Fruit fly (Drosophila melanogaster): ENCODE data around the gene CG6569.

dm6 chr3R:21823076-21823475 lies 44.6 kb downstream of the CG6569 start:
- TF ChIP-seq gl (tag; optimal IDR thresholded peaks at IDR 0.05): peak; percentile 62
- no peak for TF ChIP-seq fd96Ca (GFP tag; IDR thresholded peaks at IDR 0.05)
- no peak for TF ChIP-seq CG34367 (tag; optimal IDR thresholded peaks at IDR 0.05)
- no peak for TF ChIP-seq D1 (tag; optimal IDR thresholded peaks at IDR 0.05)
- no peak for TF ChIP-seq CG13204 (GFP tag; optimal IDR thresholded peaks at IDR 0.05)
- no peak for TF ChIP-seq rn (GFP tag; IDR thresholded peaks at IDR 0.05)
- no peak for TF ChIP-seq CG10348 (GFP tag; IDR thresholded peaks at IDR 0.05)
- TF ChIP-seq CG15710 (tag; optimal IDR thresholded peaks at IDR 0.05): peak; percentile 4
- TF ChIP-seq CG14655 (GFP tag; optimal IDR thresholded peaks at IDR 0.05): no peak
- TF ChIP-seq CG32121 (GFP tag; IDR thresholded peaks at IDR 0.05): no peak
- TF ChIP-seq CG12605 (GFP tag; IDR thresholded peaks at IDR 0.05): no peak

Measured in whole organism, pupa.